Worm (Caenorhabditis elegans) whole organism, L4 larva: ENCODE data around the gene act-2.

Experiments
- aha-1 ChIP-seq: fragments of 150-350 bp; peaks from one replicate; lab custom pipeline; 2014; ENCODE audit warnings: missing biosample characterization, missing genetic modification characterization
- ama-1 ChIP-seq: fragments of 150-350 bp; optimal IDR thresholded peaks from 2 replicates; lab custom pipeline; 2014; ENCODE audit warnings: inconsistent platforms, mixed read lengths
- ces-1 ChIP-seq: fragments of 150-350 bp; sonication (generic microtip); optimal IDR thresholded peaks from 4 replicates; lab custom pipeline; 2014; ENCODE audit warnings: missing biosample characterization, missing genetic modification reagents, missing genetic modification characterization
- egl-27 ChIP-seq: sonication (generic microtip); optimal IDR thresholded peaks from 3 replicates; lab custom pipeline; 2017; ENCODE audit warnings: missing biosample characterization, missing genetic modification reagents, missing genetic modification characterization
- jun-1 ChIP-seq: fragments of 150-350 bp; optimal IDR thresholded peaks from 2 replicates; lab custom pipeline; 2014; ENCODE audit warnings: missing biosample characterization, missing genetic modification reagents, missing genetic modification characterization
- mdl-1 ChIP-seq, 2 experiments: fragments of 150-350 bp in 1 of 2; sonication (generic microtip) in 1 of 2; optimal IDR thresholded peaks; 2 replicates each; lab custom pipeline; 2014 to 2017; ENCODE audit warnings: missing biosample characterization in 2 of 2, missing genetic modification characterization in 2 of 2
- nhr-77 ChIP-seq: fragments of 150-350 bp; optimal IDR thresholded peaks from 2 replicates; lab custom pipeline; 2014; ENCODE audit warnings: missing biosample characterization, missing genetic modification characterization
- vab-7 ChIP-seq: fragments of 200-800 bp; sonication (Bioruptor generic); IDR thresholded peaks from 2 replicates; pipeline ENCODE4 v1.3.6; 2022; ENCODE audit warnings: missing genetic modification reagents, missing genetic modification characterization, missing compliant biosample characterization
- ztf-11 ChIP-seq: fragments of 150-350 bp; optimal IDR thresholded peaks from 2 replicates; lab custom pipeline; 2014; ENCODE audit warnings: missing biosample characterization, missing genetic modification characterization

- TF ChIP-seq ztf-11 (tag; lab: Kevin White, UChicago) = no peak
- peak; percentile 83 for TF ChIP-seq nhr-77 (tag; lab: Kevin White, UChicago)
- TF ChIP-seq ama-1 (lab: Kevin White, UChicago) = no peak
- no peak for TF ChIP-seq jun-1 (tag; lab: Kevin White, UChicago)
- peak; percentile 67 for TF ChIP-seq vab-7 (GFP tag; lab: Robert Waterston, UW)
- peak in 1 of 2 experiments; percentile 58 for TF ChIP-seq mdl-1 (tag; optimal IDR thresholded peaks at IDR 0.05; lab: Kevin White, UChicago)
- TF ChIP-seq aha-1 (tag; lab: Kevin White, UChicago) = no peak
- no peak for TF ChIP-seq ces-1 (GFP tag; lab: Kevin White, UChicago)
- no peak for TF ChIP-seq egl-27 (tag; lab: Kevin White, UChicago)
Observed at ce11 chrV:11039379-11039954, 38.5 kb downstream of the act-2 start, which contains the start of gene pak-2.
